Worm (Caenorhabditis elegans) whole organism, L4 larva: ENCODE results near the gene snfc-5.

Source experiments
- D1046.2 ChIP-seq: fragments of 200-800 bp; sonication (Bioruptor generic); IDR thresholded peaks from 2 replicates; pipeline ENCODE4 v1.3.6; 2022; ENCODE audit warnings: missing genetic modification characterization, missing compliant biosample characterization
- F44E2.7 ChIP-seq: fragments of 200-800 bp; sonication (Bioruptor generic); IDR thresholded peaks from 2 replicates; pipeline ENCODE4 v2.1.2; 2022; ENCODE audit warnings: missing genetic modification characterization, missing compliant biosample characterization
- Y48G9A.11 ChIP-seq: fragments of 200-800 bp; sonication (Bioruptor generic); IDR thresholded peaks from 2 replicates; pipeline ENCODE4 v1.3.6; 2022; ENCODE audit warnings: missing genetic modification reagents, missing genetic modification characterization, missing compliant biosample characterization
- ZK546.5 ChIP-seq, 2 experiments: sonication (generic microtip); optimal IDR thresholded peaks; 2 replicates each; lab custom pipeline; 2017; ENCODE audit warnings: missing biosample characterization in 2 of 2, missing genetic modification characterization in 2 of 2
- aha-1 ChIP-seq: fragments of 150-350 bp; peaks from one replicate; lab custom pipeline; 2014; ENCODE audit warnings: missing biosample characterization, missing genetic modification characterization
- arid-1 ChIP-seq: fragments of 200-800 bp; sonication (Bioruptor generic); conservative IDR thresholded peaks from 2 replicates; pipeline ENCODE4 v1.3.6; 2022; ENCODE audit warnings: missing genetic modification reagents, missing genetic modification characterization, missing compliant biosample characterization
- ceh-32 ChIP-seq: sonication (generic microtip); optimal IDR thresholded peaks from 2 replicates; lab custom pipeline; 2016; ENCODE audit warnings: mild to moderate bottlenecking, missing genetic modification characterization, missing compliant biosample characterization; ENCODE audit not compliant: poor library complexity
- ceh-44 ChIP-seq: fragments of 200-800 bp; sonication (Bioruptor generic); IDR thresholded peaks from 2 replicates; pipeline ENCODE4 v1.3.6; 2022; ENCODE audit warnings: missing genetic modification reagents, missing genetic modification characterization, missing compliant biosample characterization
- ceh-82 ChIP-seq: sonication (generic microtip); optimal IDR thresholded peaks from 2 replicates; lab custom pipeline; 2017; ENCODE audit warnings: missing biosample characterization, missing genetic modification characterization
- cey-2 ChIP-seq: sonication (generic microtip); optimal IDR thresholded peaks from 3 replicates; lab custom pipeline; 2017; ENCODE audit warnings: missing genetic modification characterization, mild to moderate bottlenecking, missing compliant biosample characterization, antibody characterized with exemption, borderline replicate concordance; ENCODE audit not compliant: insufficient read depth
- ctbp-1 ChIP-seq: fragments of 200-800 bp; sonication (Bioruptor generic); IDR thresholded peaks from 2 replicates; pipeline ENCODE4 v1.3.6; 2022; ENCODE audit warnings: missing genetic modification reagents, missing genetic modification characterization, missing compliant biosample characterization
- dmd-6 ChIP-seq: fragments of 200-800 bp; sonication (Bioruptor generic); IDR thresholded peaks from 2 replicates; pipeline ENCODE4 v1.3.6; 2022; ENCODE audit warnings: missing genetic modification reagents, missing genetic modification characterization, missing compliant biosample characterization
- dve-1 ChIP-seq: sonication (generic microtip); optimal IDR thresholded peaks from 2 replicates; lab custom pipeline; 2017; ENCODE audit warnings: antibody characterized with exemption, mild to moderate bottlenecking, missing genetic modification characterization, missing compliant biosample characterization; ENCODE audit not compliant: insufficient read depth
- egl-43 ChIP-seq: fragments of 200-800 bp; sonication (Bioruptor generic); IDR thresholded peaks from 2 replicates; pipeline ENCODE4 v1.3.6; 2022; ENCODE audit warnings: missing genetic modification reagents, missing genetic modification characterization, missing compliant biosample characterization
- fkh-10 ChIP-seq: fragments of 150-350 bp; optimal IDR thresholded peaks from 2 replicates; lab custom pipeline; 2014; ENCODE audit warnings: missing biosample characterization, missing genetic modification reagents, missing genetic modification characterization
- hlh-11 ChIP-seq: fragments of 200-800 bp; sonication (Bioruptor generic); optimal IDR thresholded peaks from 2 replicates; lab custom pipeline; 2018; ENCODE audit warnings: mild to moderate bottlenecking, missing genetic modification characterization, missing compliant biosample characterization
- hlh-30 ChIP-seq: sonication (generic microtip); optimal IDR thresholded peaks from 2 replicates; lab custom pipeline; 2017; ENCODE audit warnings: antibody characterized with exemption, mild to moderate bottlenecking, missing genetic modification characterization, missing compliant biosample characterization; ENCODE audit not compliant: insufficient read depth
- hmg-1.1 ChIP-seq: fragments of 200-800 bp; sonication (Bioruptor generic); IDR thresholded peaks from 2 replicates; pipeline ENCODE4 v1.3.6; 2022; ENCODE audit warnings: missing genetic modification reagents, missing genetic modification characterization, missing compliant biosample characterization
- lim-7 ChIP-seq: fragments of 200-800 bp; sonication (Bioruptor generic); IDR thresholded peaks from 2 replicates; pipeline ENCODE4 v1.3.6; 2022; ENCODE audit warnings: missing genetic modification characterization, missing compliant biosample characterization
- lin-1 ChIP-seq: fragments of 200-800 bp; sonication (Bioruptor generic); IDR thresholded peaks from 2 replicates; pipeline ENCODE4 v1.3.6; 2022; ENCODE audit warnings: missing genetic modification reagents, missing genetic modification characterization, missing compliant biosample characterization
- lin-13 ChIP-seq: fragments of 150-350 bp; optimal IDR thresholded peaks from 2 replicates; lab custom pipeline; 2014; ENCODE audit warnings: missing biosample characterization, missing genetic modification reagents, missing genetic modification characterization
- lin-15B ChIP-seq: fragments of 150-350 bp; sonication (generic microtip); optimal IDR thresholded peaks from 3 replicates; lab custom pipeline; 2014; ENCODE audit warnings: missing biosample characterization, missing genetic modification characterization
- lin-29 ChIP-seq: fragments of 200-800 bp; sonication (Bioruptor generic); IDR thresholded peaks from 2 replicates; pipeline ENCODE4 v1.3.6; 2022; ENCODE audit warnings: missing genetic modification reagents, missing genetic modification characterization, missing compliant biosample characterization
- lin-39 ChIP-seq: fragments of 150-350 bp; optimal IDR thresholded peaks from 2 replicates; lab custom pipeline; 2014; ENCODE audit warnings: missing biosample characterization, missing genetic modification reagents, missing genetic modification characterization
- lir-3 ChIP-seq: sonication (generic microtip); optimal IDR thresholded peaks from 2 replicates; lab custom pipeline; 2016; ENCODE audit warnings: mild to moderate bottlenecking, missing genetic modification characterization, missing compliant biosample characterization
- madf-9 ChIP-seq: fragments of 200-800 bp; sonication (Bioruptor generic); conservative IDR thresholded peaks from 2 replicates; pipeline ENCODE4 v1.3.6; 2022; ENCODE audit warnings: missing genetic modification reagents, missing genetic modification characterization, missing compliant biosample characterization
- mdl-1 ChIP-seq, 2 experiments: fragments of 150-350 bp in 1 of 2; sonication (generic microtip) in 1 of 2; optimal IDR thresholded peaks; 2 replicates each; lab custom pipeline; 2014 to 2017; ENCODE audit warnings: missing biosample characterization in 2 of 2, missing genetic modification characterization in 2 of 2
- mdt-29 ChIP-seq: fragments of 200-800 bp; sonication (Bioruptor generic); IDR thresholded peaks from 2 replicates; pipeline ENCODE4 v1.3.6; 2022; ENCODE audit warnings: missing genetic modification reagents, missing genetic modification characterization, missing compliant biosample characterization
- nhr-10 ChIP-seq: fragments of 150-350 bp; optimal IDR thresholded peaks from 2 replicates; lab custom pipeline; 2014; ENCODE audit warnings: missing biosample characterization, missing genetic modification characterization
- nhr-102 ChIP-seq: sonication (generic microtip); optimal IDR thresholded peaks from 2 replicates; lab custom pipeline; 2016; ENCODE audit warnings: mild to moderate bottlenecking, missing genetic modification characterization, moderate library complexity, missing compliant biosample characterization
- nhr-111 ChIP-seq: fragments of 200-800 bp; sonication (Bioruptor generic); optimal IDR thresholded peaks from 2 replicates; lab custom pipeline; 2018; ENCODE audit warnings: mild to moderate bottlenecking, missing genetic modification characterization, missing compliant biosample characterization
- nhr-41 ChIP-seq: fragments of 200-800 bp; sonication (Bioruptor generic); IDR thresholded peaks from 2 replicates; pipeline ENCODE4 v1.3.6; 2022; ENCODE audit warnings: missing genetic modification reagents, missing genetic modification characterization, missing compliant biosample characterization
- nhr-76 ChIP-seq: fragments of 150-350 bp; optimal IDR thresholded peaks from 2 replicates; lab custom pipeline; 2014; ENCODE audit warnings: missing biosample characterization, missing genetic modification characterization
- pha-4 ChIP-seq, 2 experiments: fragments of 150-350 bp in 1 of 2; fragments of 200-800 bp in 1 of 2; sonication (Bioruptor generic) in 1 of 2; IDR thresholded peaks in 1 of 2; optimal IDR thresholded peaks in 1 of 2; 2 replicates each; pipeline versions ENCODE4 v1.3.6 to Lab custom; 2014 to 2022; ENCODE audit warnings: missing genetic modification characterization in 2 of 2, missing genetic modification reagents in 2 of 2, missing biosample characterization in 1 of 2, missing compliant biosample characterization in 1 of 2
- rbr-2 ChIP-seq: sonication (generic microtip); optimal IDR thresholded peaks from 2 replicates; lab custom pipeline; 2016; ENCODE audit warnings: missing genotype, missing genetic modification characterization, missing compliant biosample characterization
- sdz-12 ChIP-seq: fragments of 200-800 bp; sonication (Bioruptor generic); optimal IDR thresholded peaks from 2 replicates; lab custom pipeline; 2018; ENCODE audit warnings: mild to moderate bottlenecking, missing genetic modification characterization, missing compliant biosample characterization
- snpc-1.2 ChIP-seq: fragments of 200-800 bp; sonication (Bioruptor generic); IDR thresholded peaks from 2 replicates; pipeline ENCODE4 v1.3.6; 2022; ENCODE audit warnings: missing genetic modification reagents, missing genetic modification characterization, missing compliant biosample characterization
- spr-3 ChIP-seq: fragments of 200-800 bp; sonication (Bioruptor generic); optimal IDR thresholded peaks from 2 replicates; lab custom pipeline; 2018; ENCODE audit warnings: mild to moderate bottlenecking, missing genetic modification characterization, missing compliant biosample characterization
- tag-97 ChIP-seq: fragments of 200-800 bp; sonication (Bioruptor generic); IDR thresholded peaks from 2 replicates; pipeline ENCODE4 v1.3.6; 2022; ENCODE audit warnings: missing genetic modification characterization, missing compliant biosample characterization
- unc-130 ChIP-seq: sonication (generic microtip); optimal IDR thresholded peaks from 2 replicates; lab custom pipeline; 2016; ENCODE audit warnings: missing genetic modification reagents, missing genetic modification characterization, missing compliant biosample characterization
- unc-62 ChIP-seq, 3 experiments: fragments of 150-350 bp in 1 of 3; sonication (generic microtip); optimal IDR thresholded peaks in 2 of 3; peaks in 1 of 3; 1 replicate in 1 of 3; 2 replicates in 2 of 3; lab custom pipeline; 2014 to 2017; ENCODE audit warnings: missing biosample characterization in 3 of 3, missing genetic modification characterization in 3 of 3, missing genetic modification reagents in 3 of 3, missing genotype in 1 of 3
- vab-7 ChIP-seq: fragments of 200-800 bp; sonication (Bioruptor generic); IDR thresholded peaks from 2 replicates; pipeline ENCODE4 v1.3.6; 2022; ENCODE audit warnings: missing genetic modification reagents, missing genetic modification characterization, missing compliant biosample characterization
- zfp-3 ChIP-seq: fragments of 200-800 bp; sonication (Bioruptor generic); conservative IDR thresholded peaks from 2 replicates; pipeline ENCODE4 v1.3.6; 2022; ENCODE audit warnings: missing genetic modification reagents, missing genetic modification characterization, missing compliant biosample characterization

The snfc-5 gene

DNA sequence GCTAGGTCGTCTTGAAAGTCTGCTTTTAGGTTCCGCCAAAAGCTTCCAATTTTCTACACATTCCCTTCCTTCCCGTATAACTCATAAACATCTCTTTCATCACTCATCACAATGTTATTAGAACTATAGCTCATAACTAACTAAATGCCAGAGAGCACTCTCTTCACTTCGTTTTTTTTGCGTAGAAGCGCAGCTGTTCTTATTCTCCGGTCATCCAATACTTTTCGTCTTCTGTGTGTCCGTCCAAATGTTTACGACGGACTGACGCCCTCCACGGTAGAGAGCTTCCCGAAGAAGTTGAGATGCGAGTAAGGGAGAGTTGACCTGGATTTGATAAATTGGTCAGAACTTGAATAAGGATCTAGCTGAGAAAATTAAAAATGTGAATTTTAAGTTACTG, 45.4 kb upstream of the snfc-5 start:
- TF ChIP-seq aha-1 (tag; lab: Kevin White, UChicago) = peak; percentile 70
- TF ChIP-seq unc-62 (GFP tag; optimal IDR thresholded peaks at IDR 0.05 in 1 of 2; lab: Kevin White, UChicago) = peak in 1 of 2 experiments; percentile 42
- TF ChIP-seq unc-62 (tag; optimal IDR thresholded peaks at IDR 0.05; lab: Kevin White, UChicago) = no peak
- TF ChIP-seq nhr-111 (GFP tag; lab: Kevin White, UChicago) = no peak
- no peak for TF ChIP-seq hlh-11 (tag; lab: Kevin White, UChicago)
- TF ChIP-seq nhr-10 (tag; lab: Kevin White, UChicago) = no peak

DNA sequence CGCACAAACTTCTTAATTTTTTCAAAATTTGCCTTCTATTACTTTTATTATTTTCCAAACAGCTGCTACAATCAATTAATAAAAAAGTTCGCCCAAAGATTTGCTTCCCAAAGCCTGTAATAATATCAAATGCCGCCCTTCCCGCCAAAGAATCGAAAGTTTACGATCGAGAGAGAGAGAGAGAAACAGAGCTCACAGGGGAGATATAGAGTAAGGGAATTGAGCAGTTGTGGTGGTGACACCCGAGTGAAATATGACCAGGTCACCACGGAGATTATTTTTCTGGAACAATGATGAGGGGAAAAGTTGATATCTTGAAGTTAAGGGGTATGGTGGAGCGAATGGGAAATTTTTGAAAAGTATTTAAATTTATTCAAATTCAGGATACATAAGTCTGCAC, 44.7 kb upstream of the snfc-5 start:
- TF ChIP-seq ceh-32 (tag; lab: Kevin White, UChicago) (no peak), nhr-102 (tag; lab: Kevin White, UChicago) (no peak), lir-3 (no peak), zfp-3 (GFP tag; lab: Robert Waterston, UW) (no peak), D1046.2 (GFP tag; lab: Robert Waterston, UW) (no peak), nhr-41 (GFP tag; lab: Robert Waterston, UW) (no peak), nhr-76 (tag; lab: Kevin White, UChicago) (no peak), ctbp-1 (no peak), ceh-82 (tag; lab: Kevin White, UChicago) (no peak), lin-29 (no peak), ceh-44 (GFP tag; lab: Robert Waterston, UW) (no peak), mdt-29 (GFP tag; lab: Robert Waterston, UW) (no peak), F44E2.7 (GFP tag; lab: Robert Waterston, UW) (no peak), lin-13 (GFP tag; lab: Kevin White, UChicago) (no peak), dve-1 (no peak), snpc-1.2 (no peak), fkh-10 (GFP tag; lab: Kevin White, UChicago) (no peak)
- TF ChIP-seq, all 104 proteins: peak for 0

DNA sequence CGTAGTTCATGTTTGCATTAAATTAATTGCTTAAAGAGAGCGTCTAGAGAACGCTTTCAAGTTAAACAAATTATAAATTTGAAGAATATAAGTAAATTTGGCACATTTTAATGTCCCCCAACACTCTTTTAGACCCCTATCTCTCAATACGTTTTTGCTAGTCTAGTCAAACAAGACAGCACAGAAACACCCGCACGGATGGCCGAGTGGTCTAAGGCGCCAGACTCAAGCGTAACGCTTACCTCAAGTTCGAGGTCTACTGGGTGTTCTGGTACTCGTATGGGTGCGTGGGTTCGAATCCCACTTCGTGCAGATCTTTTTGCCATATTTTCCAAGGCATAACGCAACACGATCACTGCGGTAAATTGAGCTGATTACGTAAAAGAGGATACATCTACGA, 42.3 kb upstream of the snfc-5 start:
- TF ChIP-seq lim-7 (GFP tag; lab: Robert Waterston, UW) = peak; percentile 73; the same call in 1 of the 2 replicates
- no peak for TF ChIP-seq unc-130 (GFP tag; lab: Kevin White, UChicago)
- no peak for TF ChIP-seq spr-3 (GFP tag; lab: Kevin White, UChicago)
- TF ChIP-seq ctbp-1 = 0 out of 2 replicates have a peak, but pooled peaks have one; percentile 30
- no peak for TF ChIP-seq lin-39 (tag; lab: Kevin White, UChicago)
- TF ChIP-seq lin-15B (tag; lab: Kevin White, UChicago) = no peak
- TF ChIP-seq hlh-11 (tag; lab: Kevin White, UChicago) = peak; percentile 21
- peak; percentile 43; the same call in 1 of the 2 replicates for TF ChIP-seq dmd-6
- peak; percentile 63; the same call in 1 of the 2 replicates for TF ChIP-seq Y48G9A.11
- TF ChIP-seq F44E2.7 (GFP tag; lab: Robert Waterston, UW) = 0 out of 2 replicates have a peak, but pooled peaks have one; percentile 34
- TF ChIP-seq cey-2 (tag; lab: Kevin White, UChicago) = no peak
- TF ChIP-seq ZK546.5 (tag; optimal IDR thresholded peaks at IDR 0.05; lab: Kevin White, UChicago) = no peak
- TF ChIP-seq lin-29 = 0 out of 2 replicates have a peak, but pooled peaks have one; percentile 16
- no peak for TF ChIP-seq mdt-29 (GFP tag; lab: Robert Waterston, UW)
- TF ChIP-seq vab-7 (GFP tag; lab: Robert Waterston, UW) = peak; percentile 71
- peak; percentile 22 for TF ChIP-seq lir-3
- TF ChIP-seq lin-1 (GFP tag; lab: Robert Waterston, UW) = 0 out of 2 replicates have a peak, but pooled peaks have one; percentile 20
- TF ChIP-seq hlh-30 = peak; percentile 19
- TF ChIP-seq egl-43 (GFP tag; lab: Robert Waterston, UW) = peak; percentile 69
- TF ChIP-seq unc-62 (GFP tag; optimal IDR thresholded peaks at IDR 0.05 in 1 of 2; lab: Kevin White, UChicago) = peak in 1 of 2 experiments; percentile 52
- no peak for TF ChIP-seq unc-62 (tag; optimal IDR thresholded peaks at IDR 0.05; lab: Kevin White, UChicago)
- TF ChIP-seq madf-9 (GFP tag; lab: Robert Waterston, UW) = peak; percentile 64; the same call in 1 of the 2 replicates
- TF ChIP-seq hmg-1.1 (GFP tag; lab: Robert Waterston, UW) = 0 out of 2 replicates have a peak, but pooled peaks have one; percentile 36
- TF ChIP-seq nhr-76 (tag; lab: Kevin White, UChicago) = no peak
- TF ChIP-seq tag-97 (GFP tag; lab: Robert Waterston, UW) = no peak
- TF ChIP-seq pha-4 (GFP tag; IDR thresholded peaks at IDR 0.05; lab: Robert Waterston, UW) = peak; percentile 46; the same call in 1 of the 2 replicates
- TF ChIP-seq pha-4 (tag; optimal IDR thresholded peaks at IDR 0.05; lab: Kevin White, UChicago) = no peak
- peak; percentile 63; the same call in 1 of the 2 replicates for TF ChIP-seq arid-1 (GFP tag; lab: Robert Waterston, UW)
- peak; percentile 12 for TF ChIP-seq rbr-2
- 0 out of 2 replicates have a peak, but pooled peaks have one; percentile 25 for TF ChIP-seq snpc-1.2
- TF ChIP-seq sdz-12 (GFP tag; lab: Kevin White, UChicago) = no peak
- TF ChIP-seq mdl-1 (tag; optimal IDR thresholded peaks at IDR 0.05; lab: Kevin White, UChicago) = no peak
- no peak for TF ChIP-seq nhr-111 (GFP tag; lab: Kevin White, UChicago)
